Worm (Caenorhabditis elegans) whole organism, young adult: ENCODE data around the gene twk-34.

Source experiments
- efl-1 ChIP-seq: fragments of 150-350 bp; optimal IDR thresholded peaks from 2 replicates; lab custom pipeline; 2014; ENCODE audit warnings: missing biosample characterization, missing genetic modification reagents, missing genetic modification characterization
- lin-26 ChIP-seq: fragments of 200-800 bp; sonication (Bioruptor generic); IDR thresholded peaks from 2 replicates; pipeline ENCODE4 v1.3.6; 2022; ENCODE audit warnings: missing genetic modification reagents, missing genetic modification characterization, missing compliant biosample characterization
- rpc-1 ChIP-seq, 2 experiments: fragments of 150-350 bp in 1 of 2; sonication (generic microtip) in 1 of 2; optimal IDR thresholded peaks; 2 replicates each; lab custom pipeline; 2014 to 2018; ENCODE audit warnings: missing biosample characterization in 1 of 2, missing genetic modification characterization in 1 of 2, missing genetic modification reagents in 1 of 2, missing genotype in 1 of 2
- unc-130 ChIP-seq: sonication (generic microtip); optimal IDR thresholded peaks from 2 replicates; lab custom pipeline; 2016; ENCODE audit warnings: missing genetic modification reagents, missing genetic modification characterization, missing compliant biosample characterization

DNA sequence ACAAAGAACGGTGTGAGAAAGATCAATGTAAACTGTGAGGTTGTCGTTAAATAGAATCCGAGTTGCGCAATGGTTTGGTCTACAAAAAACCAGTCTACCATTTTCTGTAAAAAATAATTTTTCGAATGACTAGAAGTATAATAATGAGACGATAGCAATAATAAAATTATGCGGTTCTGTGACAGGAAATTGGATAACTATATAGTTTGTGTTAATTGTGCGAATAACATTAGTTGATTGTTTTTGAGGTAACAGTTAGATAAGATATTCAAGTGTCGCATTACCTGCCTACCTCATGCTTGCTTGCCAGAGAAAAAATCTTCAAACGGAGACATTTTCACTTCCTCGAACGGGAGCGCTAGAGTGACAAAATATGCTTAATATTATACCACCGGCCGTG, 37.1 kb downstream of the twk-34 start, which contains the start of gene str-18:
- TF ChIP-seq lin-26 (GFP tag; lab: Robert Waterston, UW) (no peak), rpc-1 (optimal IDR thresholded peaks at IDR 0.05; lab: Kevin White, UChicago) (no peak), rpc-1 (tag; optimal IDR thresholded peaks at IDR 0.05; lab: Kevin White, UChicago) (no peak), efl-1 (GFP tag; lab: Kevin White, UChicago) (no peak), unc-130 (no peak)
